Fruit fly (Drosophila melanogaster): ENCODE data around the gene Snx6.

dm6 chr2L:8229628-8230027, 9.1 kb upstream of the Snx6 start:
- no peak for TF ChIP-seq psq (optimal IDR thresholded peaks at IDR 0.05)
- TF ChIP-seq pan (optimal IDR thresholded peaks at IDR 0.05) = peak; percentile 10
- no peak for TF ChIP-seq EcR (GFP tag; optimal IDR thresholded peaks at IDR 0.05)
- TF ChIP-seq CG8478 (optimal IDR thresholded peaks at IDR 0.05) = no peak
- no peak for TF ChIP-seq usp (GFP tag; optimal IDR thresholded peaks at IDR 0.05)
